Worm (Caenorhabditis elegans) whole organism, L1 larva: Measurements from ENCODE around the gene php-3.
A peak's percentile ranks its signal among the peaks of the same experiment; 100 is the strongest.

Experiments
- F16B12.6 ChIP-seq: fragments of 150-350 bp; optimal IDR thresholded peaks from 2 replicates; lab custom pipeline; 2014; ENCODE audit warnings: missing biosample characterization, missing genetic modification characterization
- aha-1 ChIP-seq: fragments of 150-350 bp; optimal IDR thresholded peaks from 2 replicates; lab custom pipeline; 2014; ENCODE audit warnings: missing biosample characterization, missing genetic modification characterization
- ama-1 ChIP-seq: fragments of 150-350 bp; optimal IDR thresholded peaks from 2 replicates; lab custom pipeline; 2014
- blmp-1 ChIP-seq: fragments of 150-350 bp; optimal IDR thresholded peaks from 2 replicates; lab custom pipeline; 2014; ENCODE audit warnings: missing biosample characterization, missing genetic modification characterization
- ceh-63 ChIP-seq: fragments of 200-800 bp; sonication (Bioruptor generic); optimal IDR thresholded peaks from 2 replicates; lab custom pipeline; 2018; ENCODE audit warnings: mild to moderate bottlenecking, missing genetic modification characterization, missing compliant biosample characterization
- ceh-8 ChIP-seq: fragments of 200-800 bp; sonication (Bioruptor generic); optimal IDR thresholded peaks from 2 replicates; lab custom pipeline; 2018; ENCODE audit warnings: mild to moderate bottlenecking, missing genetic modification characterization, moderate library complexity, missing compliant biosample characterization
- dsc-1 ChIP-seq: sonication (generic microtip); optimal IDR thresholded peaks from 2 replicates; lab custom pipeline; 2016; ENCODE audit warnings: mild to moderate bottlenecking, missing genetic modification characterization, missing compliant biosample characterization
- efl-1 ChIP-seq, 4 experiments: fragments of 150-350 bp; optimal IDR thresholded peaks in 3 of 4; peaks in 1 of 4; 1 replicate in 1 of 4; 2 replicates in 3 of 4; lab custom pipeline; 2014; ENCODE audit warnings: missing biosample characterization in 2 of 4, missing genetic modification characterization in 2 of 4, missing genetic modification reagents in 2 of 4
- fkh-4 ChIP-seq: sonication (generic microtip); optimal IDR thresholded peaks from 2 replicates; lab custom pipeline; 2016; ENCODE audit warnings: missing compliant biosample characterization, missing genetic modification characterization, borderline replicate concordance
- fkh-8 ChIP-seq: sonication (generic microtip); optimal IDR thresholded peaks from 2 replicates; lab custom pipeline; 2016; ENCODE audit warnings: mild to moderate bottlenecking, missing genetic modification characterization, missing compliant biosample characterization
- fos-1 ChIP-seq: fragments of 150-350 bp; optimal IDR thresholded peaks from 2 replicates; lab custom pipeline; 2014; ENCODE audit warnings: missing biosample characterization, missing genetic modification characterization
- grh-1 ChIP-seq: fragments of 200-800 bp; sonication (Bioruptor generic); IDR thresholded peaks from 2 replicates; pipeline ENCODE4 v1.3.6; 2022; ENCODE audit warnings: missing genetic modification reagents, missing genetic modification characterization, missing compliant biosample characterization
- irx-1 ChIP-seq: sonication (generic microtip); optimal IDR thresholded peaks from 2 replicates; lab custom pipeline; 2016; ENCODE audit warnings: missing genetic modification characterization, missing compliant biosample characterization
- lin-35 ChIP-seq, 2 experiments: fragments of 150-350 bp; optimal IDR thresholded peaks; 2 replicates each; lab custom pipeline; 2014; ENCODE audit warnings: missing biosample characterization in 2 of 2, missing genetic modification characterization in 2 of 2, missing genetic modification reagents in 2 of 2
- lin-39 ChIP-seq: fragments of 150-350 bp; optimal IDR thresholded peaks from 2 replicates; lab custom pipeline; 2014; ENCODE audit warnings: missing biosample characterization, missing genetic modification reagents, missing genetic modification characterization
- lir-3 ChIP-seq: sonication (generic microtip); optimal IDR thresholded peaks from 2 replicates; lab custom pipeline; 2016; ENCODE audit warnings: mild to moderate bottlenecking, missing genetic modification characterization, moderate library complexity, missing compliant biosample characterization; ENCODE audit not compliant: poor library complexity
- mdl-1 ChIP-seq, 2 experiments: fragments of 150-350 bp; optimal IDR thresholded peaks; 2 replicates each; lab custom pipeline; 2014 to 2017; ENCODE audit warnings: missing biosample characterization in 2 of 2, missing genetic modification characterization in 2 of 2, inconsistent platforms in 1 of 2
- nhr-11 ChIP-seq: fragments of 150-350 bp; optimal IDR thresholded peaks from 2 replicates; lab custom pipeline; 2014; ENCODE audit warnings: missing biosample characterization, missing genetic modification characterization
- nhr-12 ChIP-seq: sonication (generic microtip); optimal IDR thresholded peaks from 2 replicates; lab custom pipeline; 2017; ENCODE audit warnings: missing biosample characterization, missing genetic modification characterization
- nhr-19 ChIP-seq: fragments of 200-800 bp; sonication (Bioruptor generic); conservative IDR thresholded peaks from 2 replicates; pipeline ENCODE4 v1.3.6; 2022; ENCODE audit warnings: missing genetic modification characterization, missing compliant biosample characterization
- nhr-20 ChIP-seq: sonication (generic microtip); optimal IDR thresholded peaks from 2 replicates; lab custom pipeline; 2016; ENCODE audit warnings: mild to moderate bottlenecking, missing genetic modification characterization, missing compliant biosample characterization
- nhr-28 ChIP-seq: fragments of 150-350 bp; optimal IDR thresholded peaks from 2 replicates; lab custom pipeline; 2014; ENCODE audit warnings: missing biosample characterization, missing genetic modification characterization
- nhr-71 ChIP-seq: sonication (generic microtip); optimal IDR thresholded peaks from 2 replicates; lab custom pipeline; 2016; ENCODE audit warnings: mild to moderate bottlenecking, missing genetic modification characterization, moderate library complexity, missing compliant biosample characterization
- nhr-76 ChIP-seq: sonication (generic microtip); optimal IDR thresholded peaks from 2 replicates; lab custom pipeline; 2017; ENCODE audit warnings: missing biosample characterization, missing genetic modification characterization
- pax-3 ChIP-seq: fragments of 200-800 bp; sonication (Bioruptor generic); optimal IDR thresholded peaks from 2 replicates; lab custom pipeline; 2018; ENCODE audit warnings: mild to moderate bottlenecking, missing genetic modification characterization, moderate library complexity, missing compliant biosample characterization
- rnt-1 ChIP-seq: sonication (generic microtip); optimal IDR thresholded peaks from 2 replicates; lab custom pipeline; 2016; ENCODE audit warnings: mild to moderate bottlenecking, missing genetic modification characterization, moderate library complexity, missing compliant biosample characterization
- skn-1 ChIP-seq: fragments of 150-350 bp; optimal IDR thresholded peaks from 2 replicates; lab custom pipeline; 2014; ENCODE audit warnings: missing biosample characterization, missing genetic modification characterization
- snpc-4 ChIP-seq: fragments of 150-350 bp; optimal IDR thresholded peaks from 2 replicates; lab custom pipeline; 2014; ENCODE audit warnings: missing biosample characterization, missing genetic modification characterization
- sup-37 ChIP-seq: fragments of 200-800 bp; sonication (Bioruptor generic); optimal IDR thresholded peaks from 2 replicates; lab custom pipeline; 2018; ENCODE audit warnings: mild to moderate bottlenecking, missing genetic modification characterization, missing compliant biosample characterization
- tbx-2 ChIP-seq: sonication (generic microtip); optimal IDR thresholded peaks from 2 replicates; lab custom pipeline; 2016; ENCODE audit warnings: missing genetic modification characterization, missing compliant biosample characterization
- unc-130 ChIP-seq: fragments of 150-350 bp; optimal IDR thresholded peaks from 2 replicates; lab custom pipeline; 2017; ENCODE audit warnings: missing biosample characterization, missing genetic modification characterization, inconsistent platforms
- unc-86 ChIP-seq: sonication (generic microtip); optimal IDR thresholded peaks from 2 replicates; lab custom pipeline; 2016; ENCODE audit warnings: missing genetic modification characterization, missing compliant biosample characterization
- unc-98 ChIP-seq: fragments of 200-800 bp; sonication (Bioruptor generic); IDR thresholded peaks from 2 replicates; pipeline ENCODE4 v1.3.6; 2022; ENCODE audit warnings: missing genetic modification characterization, missing compliant biosample characterization
- vab-15 ChIP-seq: sonication (generic microtip); optimal IDR thresholded peaks from 2 replicates; lab custom pipeline; 2017; ENCODE audit warnings: missing genotype, mild to moderate bottlenecking, missing genetic modification characterization, missing compliant biosample characterization
- ztf-4 ChIP-seq: fragments of 150-350 bp; optimal IDR thresholded peaks from 2 replicates; lab custom pipeline; 2014; ENCODE audit warnings: missing biosample characterization, missing genetic modification characterization

php-3 gene

DNA sequence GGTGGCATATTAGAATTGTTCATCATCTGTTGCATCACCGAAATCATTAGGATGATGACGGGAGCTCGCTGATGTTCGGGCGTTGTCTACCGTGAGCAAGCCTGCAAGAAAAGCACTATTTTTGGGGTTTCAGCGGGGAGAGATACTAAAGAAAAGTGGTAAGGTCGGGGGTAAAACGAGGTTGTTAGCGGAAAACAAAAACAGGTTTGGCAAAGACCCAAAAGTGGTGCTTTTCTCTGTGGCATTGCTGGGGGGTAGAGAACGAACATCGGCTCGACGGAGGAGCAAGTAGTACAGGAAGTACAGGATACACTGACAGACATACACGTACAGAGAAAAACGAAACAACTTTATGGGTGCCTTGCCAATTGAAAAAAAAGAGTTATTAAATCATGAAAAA lies at the start of gene php-3:
Gene php-3 (minus strand): TSS at position 101 of the 400 bp plus-strand sequence.
- TF ChIP-seq nhr-20 (tag; lab: Kevin White, UChicago) = no peak
- no peak for TF ChIP-seq aha-1
- TF ChIP-seq nhr-11 (tag; lab: Kevin White, UChicago) = no peak
- no peak for TF ChIP-seq dsc-1 (tag; lab: Kevin White, UChicago)
- TF ChIP-seq efl-1 (optimal IDR thresholded peaks at IDR 0.05; lab: Kevin White, UChicago) = no peak
- TF ChIP-seq efl-1 (GFP tag; optimal IDR thresholded peaks at IDR 0.05 in 1 of 2; lab: Kevin White, UChicago) = no peak
- TF ChIP-seq grh-1 = no peak
- TF ChIP-seq mdl-1 (tag; optimal IDR thresholded peaks at IDR 0.05; lab: Kevin White, UChicago) = no peak
- TF ChIP-seq pax-3 (tag; lab: Kevin White, UChicago) = no peak
- TF ChIP-seq snpc-4 (tag; lab: Kevin White, UChicago) = no peak
- TF ChIP-seq vab-15 (tag; lab: Kevin White, UChicago) = no peak
- no peak for TF ChIP-seq fkh-8 (tag; lab: Kevin White, UChicago)
- TF ChIP-seq nhr-12 (tag; lab: Kevin White, UChicago) = no peak
- no peak for TF ChIP-seq unc-98 (GFP tag; lab: Robert Waterston, UW)
- no peak for TF ChIP-seq nhr-71 (tag; lab: Kevin White, UChicago)
- no peak for TF ChIP-seq fkh-4 (tag; lab: Kevin White, UChicago)

DNA sequence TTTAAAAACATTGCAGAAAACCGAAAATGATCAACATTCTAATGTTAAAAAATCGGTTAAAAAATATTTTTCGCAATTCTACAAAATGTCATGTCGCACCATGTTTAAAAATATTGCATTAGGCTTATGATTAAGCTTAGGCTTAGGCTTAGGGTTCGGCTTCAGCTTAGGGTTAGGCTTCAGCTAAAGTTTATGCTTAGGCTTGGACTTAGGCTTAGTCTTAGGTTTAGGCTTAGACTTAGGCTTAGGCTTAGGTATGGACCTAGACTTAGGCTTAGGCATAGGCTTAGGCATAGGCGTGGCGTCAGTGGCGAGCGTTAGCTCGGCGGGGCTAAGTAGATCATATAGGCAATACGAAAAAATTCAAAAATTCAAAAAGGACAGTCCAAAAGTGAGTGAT lies 47.0 kb upstream of the php-3 start:
- TF ChIP-seq efl-1 (optimal IDR thresholded peaks at IDR 0.05; lab: Kevin White, UChicago) = no peak
- peak in 1 of 2 experiments; percentile 58 for TF ChIP-seq efl-1 (GFP tag; optimal IDR thresholded peaks at IDR 0.05 in 1 of 2; lab: Kevin White, UChicago)
- TF ChIP-seq blmp-1 (tag; lab: Kevin White, UChicago) = no peak
- TF ChIP-seq nhr-76 (tag; lab: Kevin White, UChicago) = no peak
- no peak for TF ChIP-seq rnt-1 (tag; lab: Kevin White, UChicago)

DNA sequence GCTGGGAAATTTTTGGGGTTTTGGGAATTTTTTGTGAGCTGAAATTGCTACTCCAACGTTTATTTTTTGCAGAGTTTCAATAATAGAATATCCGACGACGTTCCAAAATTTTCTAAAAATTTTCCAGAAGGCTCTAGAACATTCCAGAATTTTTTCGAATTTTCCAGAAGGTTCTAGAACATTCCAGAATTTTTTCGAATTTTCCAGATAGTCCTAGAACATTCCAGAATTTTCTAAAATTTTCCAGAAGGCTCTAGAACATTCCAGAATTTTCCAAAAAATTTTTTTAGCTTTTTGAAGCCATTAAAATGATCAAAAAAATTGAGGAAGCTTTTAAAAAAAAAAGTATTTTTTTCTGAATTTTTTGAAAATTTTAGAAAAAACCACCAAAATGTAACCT lies 46.1 kb upstream of the php-3 start:
- TF ChIP-seq skn-1 (tag; lab: Kevin White, UChicago) (no peak), unc-130 (tag; lab: Kevin White, UChicago) (no peak), lin-35 (GFP tag; optimal IDR thresholded peaks at IDR 0.05; lab: Kevin White, UChicago) (no peak), ama-1 (lab: Kevin White, UChicago) (no peak), grh-1 (no peak), ceh-8 (GFP tag; lab: Kevin White, UChicago) (no peak)

DNA sequence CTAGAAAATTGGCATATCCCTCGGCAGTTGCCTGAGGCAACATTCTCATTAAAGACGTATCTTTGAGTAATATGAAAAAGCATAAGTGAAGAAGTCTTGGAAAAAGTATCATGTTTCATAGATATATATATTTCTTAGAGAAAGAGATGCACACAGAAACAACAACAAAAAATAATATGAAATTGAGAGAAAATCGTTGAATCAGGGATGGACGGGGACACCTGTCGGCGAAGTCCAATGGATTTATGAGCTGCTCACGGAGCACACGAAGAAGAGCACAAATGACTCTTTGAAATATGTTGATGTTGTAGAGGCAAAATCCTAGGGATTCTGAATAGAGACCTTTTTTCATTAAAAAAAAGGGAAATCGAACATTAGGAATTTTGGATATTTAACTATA lies 43.8 kb upstream of the php-3 start:
- no peak for TF ChIP-seq unc-86
- TF ChIP-seq sup-37 (GFP tag; lab: Kevin White, UChicago) = no peak
- TF ChIP-seq unc-98 (GFP tag; lab: Robert Waterston, UW) = no peak
- TF ChIP-seq efl-1 (optimal IDR thresholded peaks at IDR 0.05; lab: Kevin White, UChicago) = no peak
- no peak for TF ChIP-seq efl-1 (GFP tag; optimal IDR thresholded peaks at IDR 0.05 in 1 of 2; lab: Kevin White, UChicago)
- no peak for TF ChIP-seq ztf-4 (tag; lab: Kevin White, UChicago)
- no peak for TF ChIP-seq fos-1 (tag; lab: Kevin White, UChicago)
- no peak for TF ChIP-seq lin-35 (GFP tag; optimal IDR thresholded peaks at IDR 0.05; lab: Kevin White, UChicago)
- no peak for TF ChIP-seq mdl-1 (tag; optimal IDR thresholded peaks at IDR 0.05; lab: Kevin White, UChicago)
- no peak for TF ChIP-seq irx-1
- TF ChIP-seq lir-3 (tag; lab: Kevin White, UChicago) = no peak
- TF ChIP-seq F16B12.6 = no peak
- TF ChIP-seq lin-39 (tag; lab: Kevin White, UChicago) = no peak
- no peak for TF ChIP-seq nhr-19 (GFP tag; lab: Robert Waterston, UW)
- TF ChIP-seq nhr-28 = no peak
- TF ChIP-seq nhr-12 (tag; lab: Kevin White, UChicago) = no peak
- no peak for TF ChIP-seq ceh-63 (GFP tag; lab: Kevin White, UChicago)
- TF ChIP-seq tbx-2 (tag; lab: Kevin White, UChicago) = no peak
